Worm (Caenorhabditis elegans) whole organism, L1 larva: ENCODE measurements around the gene slc-28.2.

ENCODE experiments used
- aly-2 ChIP-seq: fragments of 150-350 bp; optimal IDR thresholded peaks from 2 replicates; lab custom pipeline; 2014; ENCODE audit warnings: missing biosample characterization, missing genetic modification characterization
- fkh-10 ChIP-seq: sonication (generic microtip); optimal IDR thresholded peaks from 2 replicates; lab custom pipeline; 2017; ENCODE audit warnings: missing biosample characterization, missing genetic modification reagents, missing genetic modification characterization
- grh-1 ChIP-seq: fragments of 200-800 bp; sonication (Bioruptor generic); IDR thresholded peaks from 2 replicates; pipeline ENCODE4 v1.3.6; 2022; ENCODE audit warnings: missing genetic modification reagents, missing genetic modification characterization, missing compliant biosample characterization
- hlh-4 ChIP-seq: sonication (generic microtip); optimal IDR thresholded peaks from 2 replicates; lab custom pipeline; 2016; ENCODE audit warnings: mild to moderate bottlenecking, missing genetic modification characterization, missing compliant biosample characterization
- mab-9 ChIP-seq: fragments of 200-800 bp; sonication (Bioruptor generic); IDR thresholded peaks from 2 replicates; pipeline ENCODE4 v1.3.6; 2022; ENCODE audit warnings: missing genetic modification reagents, missing genetic modification characterization, missing compliant biosample characterization
- mdl-1 ChIP-seq, 2 experiments: fragments of 150-350 bp; optimal IDR thresholded peaks; 2 replicates each; lab custom pipeline; 2014 to 2017; ENCODE audit warnings: missing biosample characterization in 2 of 2, missing genetic modification characterization in 2 of 2, inconsistent platforms in 1 of 2
- nhr-237 ChIP-seq: fragments of 150-350 bp; optimal IDR thresholded peaks from 2 replicates; lab custom pipeline; 2014; ENCODE audit warnings: missing biosample characterization, missing genetic modification characterization
- nhr-77 ChIP-seq: fragments of 150-350 bp; optimal IDR thresholded peaks from 2 replicates; lab custom pipeline; 2014; ENCODE audit warnings: missing biosample characterization, missing genetic modification characterization
- rnt-1 ChIP-seq: sonication (generic microtip); optimal IDR thresholded peaks from 2 replicates; lab custom pipeline; 2016; ENCODE audit warnings: mild to moderate bottlenecking, missing genetic modification characterization, moderate library complexity, missing compliant biosample characterization
- skn-1 ChIP-seq: fragments of 150-350 bp; optimal IDR thresholded peaks from 2 replicates; lab custom pipeline; 2014; ENCODE audit warnings: missing biosample characterization, missing genetic modification characterization
- sox-4 ChIP-seq: sonication (generic microtip); optimal IDR thresholded peaks from 2 replicates; lab custom pipeline; 2016; ENCODE audit warnings: missing genetic modification characterization, missing compliant biosample characterization

- TF ChIP-seq skn-1 (no peak), sox-4 (tag; lab: Kevin White, UChicago) (no peak), hlh-4 (tag; lab: Kevin White, UChicago) (no peak), nhr-77 (no peak), mab-9 (GFP tag; lab: Robert Waterston, UW) (no peak), aly-2 (tag; lab: Kevin White, UChicago) (no peak), mdl-1 (tag; optimal IDR thresholded peaks at IDR 0.05; lab: Kevin White, UChicago) (no peak), nhr-237 (tag; lab: Kevin White, UChicago) (no peak), grh-1 (GFP tag; lab: Robert Waterston, UW) (no peak), rnt-1 (no peak), fkh-10 (GFP tag; lab: Kevin White, UChicago) (no peak)
Measured at ce11 chrV:3428697-3429096, 31.3 kb upstream of the slc-28.2 start, which contains the start of gene srab-20.
